Worm (Caenorhabditis elegans) whole organism, young adult: Measurements from ENCODE around the gene C06E4.2.

Source experiments
- F49E8.2 ChIP-seq: sonication (generic microtip); optimal IDR thresholded peaks from 3 replicates; lab custom pipeline; 2017; ENCODE audit warnings: missing genetic modification characterization, mild to moderate bottlenecking, missing compliant biosample characterization, antibody characterized with exemption, moderate library complexity; ENCODE audit not compliant: insufficient read depth
- aptf-3 ChIP-seq: fragments of 200-800 bp; sonication (Bioruptor generic); IDR thresholded peaks from 2 replicates; pipeline ENCODE4 v1.3.6; 2022; ENCODE audit warnings: missing genetic modification characterization, missing compliant biosample characterization
- lir-1 ChIP-seq: fragments of 200-800 bp; sonication (Bioruptor generic); conservative IDR thresholded peaks from 2 replicates; pipeline ENCODE4 v1.3.6; 2022; ENCODE audit warnings: missing genetic modification reagents, missing genetic modification characterization, missing compliant biosample characterization
- ztf-18 ChIP-seq: sonication (generic microtip); optimal IDR thresholded peaks from 2 replicates; lab custom pipeline; 2016; ENCODE audit warnings: missing genotype, mild to moderate bottlenecking, missing genetic modification characterization, missing compliant biosample characterization

ce11 chrIV:7328918-7329317, 52.2 kb downstream of the C06E4.2 start, which contains the start of gene sqst-2:
- no peak for TF ChIP-seq ztf-18
- no peak for TF ChIP-seq aptf-3 (GFP tag; lab: Robert Waterston, UW)
- no peak for TF ChIP-seq F49E8.2 (tag; lab: Kevin White, UChicago)
- TF ChIP-seq lir-1 (GFP tag; lab: Robert Waterston, UW), result no peak
